Fruit fly (Drosophila melanogaster) whole organism, embryonic: ENCODE measurements around the gene CG43346.

ENCODE experiments used
- Adf1 ChIP-seq: fragments of 200-800 bp; sonication (Bioruptor generic); IDR thresholded peaks from 2 replicates; pipeline ENCODE4 v1.3.6; 2022; ENCODE audit warnings: missing biosample characterization, missing genetic modification characterization
- Antp ChIP-seq: fragments of 200-800 bp; sonication (Bioruptor generic); optimal IDR thresholded peaks from 3 replicates; lab custom pipeline; 2016; ENCODE audit warnings: missing biosample characterization, missing genetic modification characterization
- CG10147 ChIP-seq: fragments of 200-800 bp; sonication (Bioruptor generic); optimal IDR thresholded peaks from 2 replicates; lab custom pipeline; 2019; ENCODE audit warnings: missing biosample characterization, mild to moderate bottlenecking, missing genetic modification characterization, moderate library complexity
- CG10267 ChIP-seq: fragments of 200-800 bp; sonication (Bioruptor generic); optimal IDR thresholded peaks from 2 replicates; lab custom pipeline; 2018; ENCODE audit warnings: missing biosample characterization, mild to moderate bottlenecking, missing genetic modification characterization, moderate library complexity
- CG10321 ChIP-seq: fragments of 200-800 bp; sonication (Bioruptor generic); IDR thresholded peaks from 2 replicates; pipeline ENCODE4 v1.3.6; 2022; ENCODE audit warnings: missing biosample characterization, missing genetic modification characterization
- CG11504 ChIP-seq: fragments of 200-800 bp; sonication (Bioruptor generic); optimal IDR thresholded peaks from 3 replicates; lab custom pipeline; 2019; ENCODE audit warnings: missing biosample characterization, mild to moderate bottlenecking, missing genetic modification characterization, moderate library complexity
- CG12104 ChIP-seq: fragments of 200-800 bp; sonication (Bioruptor generic); optimal IDR thresholded peaks from 3 replicates; lab custom pipeline; 2016; ENCODE audit warnings: missing biosample characterization, missing genetic modification characterization
- CG12769 ChIP-seq: fragments of 200-800 bp; sonication (Bioruptor generic); optimal IDR thresholded peaks from 2 replicates; lab custom pipeline; 2019; ENCODE audit warnings: missing biosample characterization, mild to moderate bottlenecking, missing genetic modification characterization, moderate library complexity
- CG13296 ChIP-seq: fragments of 200-800 bp; sonication (Bioruptor generic); optimal IDR thresholded peaks from 3 replicates; lab custom pipeline; 2018; ENCODE audit warnings: missing biosample characterization, mild to moderate bottlenecking, missing genetic modification characterization
- CG13424 ChIP-seq: fragments of 200-800 bp; sonication (Bioruptor generic); optimal IDR thresholded peaks from 2 replicates; lab custom pipeline; 2019; ENCODE audit warnings: missing biosample characterization, mild to moderate bottlenecking, missing genetic modification characterization, moderate library complexity
- CG14014 ChIP-seq: fragments of 200-800 bp; sonication (Bioruptor generic); IDR thresholded peaks from 2 replicates; pipeline ENCODE4 v1.3.6; 2022; ENCODE audit warnings: missing biosample characterization, missing genetic modification characterization
- CG14050 ChIP-seq: fragments of 200-800 bp; sonication (Bioruptor generic); IDR thresholded peaks from 3 replicates; pipeline ENCODE4 v1.3.6; 2022; ENCODE audit warnings: missing biosample characterization, missing genetic modification characterization
- CG14965 ChIP-seq: fragments of 200-800 bp; sonication (Bioruptor generic); optimal IDR thresholded peaks from 2 replicates; lab custom pipeline; 2016; ENCODE audit warnings: missing biosample characterization, missing genetic modification characterization, borderline replicate concordance
- CG15073 ChIP-seq: fragments of 200-800 bp; sonication (Bioruptor generic); optimal IDR thresholded peaks from 2 replicates; lab custom pipeline; 2016; ENCODE audit warnings: missing biosample characterization, missing genetic modification characterization
- CG16815 ChIP-seq: fragments of 200-800 bp; sonication (Bioruptor generic); optimal IDR thresholded peaks from 3 replicates; lab custom pipeline; 2017; ENCODE audit warnings: missing biosample characterization, mild to moderate bottlenecking, missing genetic modification characterization
- CG17359 ChIP-seq: fragments of 200-800 bp; sonication (Bioruptor generic); optimal IDR thresholded peaks from 3 replicates; lab custom pipeline; 2018; ENCODE audit warnings: missing biosample characterization, mild to moderate bottlenecking, missing genetic modification characterization, moderate library complexity
- CG18599 ChIP-seq: fragments of 200-800 bp; sonication (Bioruptor generic); optimal IDR thresholded peaks from 3 replicates; lab custom pipeline; 2017; ENCODE audit warnings: missing biosample characterization, missing genetic modification characterization, mild to moderate bottlenecking, moderate library complexity, missing genetic modification reagents
- CG32767 ChIP-seq: fragments of 200-800 bp; sonication (Bioruptor generic); IDR thresholded peaks from 2 replicates; pipeline ENCODE4 v1.3.6; 2022; ENCODE audit warnings: missing biosample characterization, missing genetic modification characterization
- CG4328 ChIP-seq: fragments of 200-800 bp; sonication (Bioruptor generic); optimal IDR thresholded peaks from 3 replicates; lab custom pipeline; 2017; ENCODE audit warnings: missing biosample characterization, missing genetic modification reagents, missing genetic modification characterization
- CG6254 ChIP-seq: fragments of 200-800 bp; sonication (Bioruptor generic); optimal IDR thresholded peaks from 3 replicates; lab custom pipeline; 2017; ENCODE audit warnings: mild to moderate bottlenecking, missing biosample characterization, missing genetic modification reagents, missing genetic modification characterization
- CG7271 ChIP-seq: fragments of 200-800 bp; sonication (Bioruptor generic); optimal IDR thresholded peaks from 2 replicates; lab custom pipeline; 2018; ENCODE audit warnings: missing biosample characterization, mild to moderate bottlenecking, missing genetic modification characterization, moderate library complexity
- Dref ChIP-seq: fragments of 200-800 bp; sonication (Bioruptor generic); IDR thresholded peaks from 2 replicates; pipeline ENCODE4 v1.3.6; 2022; ENCODE audit warnings: missing biosample characterization, missing genetic modification characterization
- Elba2 ChIP-seq: fragments of 200-800 bp; sonication (Bioruptor generic); optimal IDR thresholded peaks from 3 replicates; lab custom pipeline; 2016; ENCODE audit warnings: missing biosample characterization, missing genetic modification characterization
- Ets97D ChIP-seq: fragments of 200-800 bp; sonication (Bioruptor generic); optimal IDR thresholded peaks from 3 replicates; lab custom pipeline; 2016; ENCODE audit warnings: missing biosample characterization, missing genetic modification characterization
- Gug ChIP-seq: fragments of 200-800 bp; sonication (Bioruptor generic); IDR thresholded peaks from 4 replicates; pipeline ENCODE4 v1.3.6; 2022; ENCODE audit warnings: missing biosample characterization, missing genetic modification characterization
- H15 ChIP-seq: fragments of 200-800 bp; sonication (Bioruptor generic); IDR thresholded peaks from 3 replicates; pipeline ENCODE4 v1.3.6; 2022; ENCODE audit warnings: missing biosample characterization, missing genetic modification characterization
- HLH3B ChIP-seq: fragments of 200-800 bp; sonication (Bioruptor generic); IDR thresholded peaks from 2 replicates; pipeline ENCODE4 v1.3.6; 2022; ENCODE audit warnings: missing biosample characterization, missing genetic modification characterization
- HLH4C ChIP-seq: fragments of 200-800 bp; sonication (Bioruptor generic); IDR thresholded peaks from 3 replicates; pipeline ENCODE4 v1.3.6; 2022; ENCODE audit warnings: missing biosample characterization, missing genetic modification characterization; ENCODE audit not compliant: partially characterized antibody
- HmgD ChIP-seq: fragments of 200-800 bp; sonication (Bioruptor generic); optimal IDR thresholded peaks from 3 replicates; lab custom pipeline; 2016; ENCODE audit warnings: missing biosample characterization, missing genetic modification characterization
- Kr ChIP-seq: fragments of 200-800 bp; sonication (Bioruptor generic); optimal IDR thresholded peaks from 2 replicates; lab custom pipeline; 2017; ENCODE audit warnings: missing biosample characterization, mild to moderate bottlenecking, missing genetic modification characterization
- Lim3 ChIP-seq: fragments of 200-800 bp; sonication (Bioruptor generic); IDR thresholded peaks from 2 replicates; pipeline ENCODE4 v1.3.6; 2022; ENCODE audit warnings: missing biosample characterization, missing genetic modification characterization
- Vsx1 ChIP-seq: fragments of 200-800 bp; sonication (Bioruptor generic); optimal IDR thresholded peaks from 2 replicates; lab custom pipeline; 2017; ENCODE audit warnings: missing biosample characterization, mild to moderate bottlenecking, missing genetic modification characterization, missing genetic modification reagents
- ash1 ChIP-seq: fragments of 200-800 bp; sonication (Bioruptor generic); optimal IDR thresholded peaks from 2 replicates; lab custom pipeline; 2018; ENCODE audit warnings: missing biosample characterization, mild to moderate bottlenecking, missing genetic modification characterization
- chm ChIP-seq: fragments of 200-800 bp; sonication (Bioruptor generic); IDR thresholded peaks from 2 replicates; pipeline ENCODE4 v1.3.6; 2022; ENCODE audit warnings: missing biosample characterization, missing genetic modification characterization
- chn ChIP-seq: fragments of 200-800 bp; sonication (Bioruptor generic); optimal IDR thresholded peaks from 2 replicates; lab custom pipeline; 2016; ENCODE audit warnings: missing biosample characterization, missing genetic modification characterization
- fu2 ChIP-seq: fragments of 200-800 bp; sonication (Bioruptor generic); optimal IDR thresholded peaks from 2 replicates; lab custom pipeline; 2016; ENCODE audit warnings: missing biosample characterization, missing genetic modification characterization
- gsb ChIP-seq: fragments of 200-800 bp; sonication (Bioruptor generic); IDR thresholded peaks from 2 replicates; pipeline ENCODE4 v1.3.6; 2022; ENCODE audit warnings: missing biosample characterization, missing genetic modification characterization
- inv ChIP-seq: fragments of 200-800 bp; sonication (Bioruptor generic); IDR thresholded peaks from 2 replicates; pipeline ENCODE4 v1.3.6; 2022; ENCODE audit warnings: missing biosample characterization, missing genetic modification characterization; ENCODE audit not compliant: partially characterized antibody
- maf-S ChIP-seq: fragments of 200-800 bp; sonication (Bioruptor generic); optimal IDR thresholded peaks from 2 replicates; lab custom pipeline; 2016; ENCODE audit warnings: missing biosample characterization, missing genetic modification characterization
- nerfin-2 ChIP-seq: fragments of 200-800 bp; sonication (Bioruptor generic); IDR thresholded peaks from 2 replicates; pipeline ENCODE4 v1.3.6; 2022; ENCODE audit warnings: missing biosample characterization, missing genetic modification characterization; ENCODE audit not compliant: partially characterized antibody
- peb ChIP-seq: fragments of 200-800 bp; sonication (Bioruptor generic); IDR thresholded peaks from 2 replicates; pipeline ENCODE4 v1.3.6; 2022; ENCODE audit warnings: missing biosample characterization, missing genetic modification characterization
- phol ChIP-seq: fragments of 200-800 bp; sonication (Bioruptor generic); optimal IDR thresholded peaks from 3 replicates; lab custom pipeline; 2018; ENCODE audit warnings: missing biosample characterization, mild to moderate bottlenecking, missing genetic modification characterization, moderate library complexity
- slp2 ChIP-seq: fragments of 200-800 bp; sonication (Bioruptor generic); optimal IDR thresholded peaks from 2 replicates; lab custom pipeline; 2016; ENCODE audit warnings: missing biosample characterization, missing genetic modification characterization
- sug ChIP-seq: fragments of 200-800 bp; optimal IDR thresholded peaks from 2 replicates; lab custom pipeline; 2019; ENCODE audit warnings: missing biosample characterization, mild to moderate bottlenecking, missing genetic modification characterization, moderate library complexity
- trh ChIP-seq: fragments of 200-800 bp; sonication (Bioruptor generic); optimal IDR thresholded peaks from 2 replicates; lab custom pipeline; 2016; ENCODE audit warnings: missing biosample characterization, missing genetic modification characterization
- unc-4 ChIP-seq: fragments of 200-800 bp; sonication (Bioruptor generic); IDR thresholded peaks from 2 replicates; pipeline ENCODE4 v1.3.6; 2022; ENCODE audit warnings: missing biosample characterization, missing genetic modification characterization; ENCODE audit not compliant: partially characterized antibody
- vnd ChIP-seq: fragments of 200-800 bp; sonication (Bioruptor generic); IDR thresholded peaks from 3 replicates; pipeline ENCODE4 v1.3.6; 2022; ENCODE audit warnings: missing biosample characterization, missing genetic modification characterization; ENCODE audit not compliant: partially characterized antibody
- zen2 ChIP-seq: fragments of 200-800 bp; sonication (Bioruptor generic); IDR thresholded peaks from 3 replicates; pipeline ENCODE4 v1.3.6; 2022; ENCODE audit warnings: missing biosample characterization, missing genetic modification characterization; ENCODE audit not compliant: partially characterized antibody

CG43346 gene

dm6 chr2L:21156156-21157040, 12.0 kb downstream of the CG43346 start, which contains the start of the genes Mpp6 and E2f2 (continued):
- TF ChIP-seq CG10321 (GFP tag; lab: Robert Waterston, UW) (no peak), Ets97D (GFP tag; lab: Kevin White, UChicago) (peak; percentile 58), peb (GFP tag; lab: Robert Waterston, UW) (no peak), CG14050 (GFP tag; lab: Robert Waterston, UW) (no peak), CG10267 (tag; lab: Kevin White, UChicago) (peak; percentile 95), CG7271 (tag; lab: Kevin White, UChicago) (no peak), Elba2 (no peak), Vsx1 (GFP tag; lab: Kevin White, UChicago) (no peak), fu2 (GFP tag; lab: Kevin White, UChicago) (no peak), sug (peak; percentile 26), HLH3B (GFP tag; lab: Robert Waterston, UW) (no peak), vnd (peak; percentile 79), trh (GFP tag; lab: Kevin White, UChicago) (no peak), CG12104 (GFP tag; lab: Kevin White, UChicago) (peak; percentile 15), slp2 (peak; percentile 0), CG14965 (no peak), Lim3 (GFP tag; lab: Robert Waterston, UW) (no peak), CG15073 (GFP tag; lab: Kevin White, UChicago) (no peak), Adf1 (GFP tag; lab: Robert Waterston, UW) (peak; percentile 23; the same call in 1 of the 2 replicates), CG32767 (GFP tag; lab: Robert Waterston, UW) (no peak), chm (no peak), CG14014 (0 out of 2 replicates have a peak, but pooled peaks have one; percentile 9), nerfin-2 (GFP tag; lab: Robert Waterston, UW) (peak; percentile 71), gsb (GFP tag; lab: Robert Waterston, UW) (no peak), inv (peak; percentile 78), CG18599 (peak; percentile 50), Dref (peak; percentile 87), Antp (GFP tag; lab: Kevin White, UChicago) (peak; percentile 28), CG10147 (GFP tag; lab: Kevin White, UChicago) (no peak), CG6254 (GFP tag; lab: Kevin White, UChicago) (no peak), HmgD (GFP tag; lab: Kevin White, UChicago) (no peak), CG12769 (tag; lab: Kevin White, UChicago) (no peak), Gug (GFP tag; lab: Robert Waterston, UW) (peak; percentile 58; the same call in 2 of the 4 replicates), H15 (GFP tag; lab: Robert Waterston, UW) (peak; percentile 59; the same call in 2 of the 3 replicates), CG16815 (no peak), CG17359 (peak; percentile 4), phol (tag; lab: Kevin White, UChicago) (peak; percentile 92), HLH4C (peak; percentile 77), CG4328 (GFP tag; lab: Kevin White, UChicago) (no peak), maf-S (no peak), unc-4 (peak; percentile 79), ash1 (no peak), CG13296 (GFP tag; lab: Kevin White, UChicago) (peak; percentile 4), CG13424 (tag; lab: Kevin White, UChicago) (no peak), chn (GFP tag; lab: Kevin White, UChicago) (no peak), Kr (GFP tag; lab: Kevin White, UChicago) (no peak), zen2 (peak; percentile 83), CG11504 (tag; lab: Kevin White, UChicago) (peak; percentile 18)
